Worm (Caenorhabditis elegans) whole organism, L4 larva: ENCODE measurements around the gene F47B8.1.
A peak's percentile ranks its signal among the peaks of the same experiment; 100 is the strongest.

Experiments
- F37D6.2 ChIP-seq: sonication (generic microtip); optimal IDR thresholded peaks from 2 replicates; lab custom pipeline; 2016; ENCODE audit warnings: mild to moderate bottlenecking, missing genetic modification characterization, missing compliant biosample characterization
- T20F7.1 ChIP-seq: fragments of 200-800 bp; sonication (Bioruptor generic); optimal IDR thresholded peaks from 2 replicates; lab custom pipeline; 2018; ENCODE audit warnings: mild to moderate bottlenecking, missing genetic modification characterization, missing compliant biosample characterization
- aly-2 ChIP-seq: sonication (generic microtip); optimal IDR thresholded peaks from 2 replicates; lab custom pipeline; 2018; ENCODE audit warnings: missing biosample characterization, missing genetic modification characterization
- ceh-82 ChIP-seq: sonication (generic microtip); optimal IDR thresholded peaks from 2 replicates; lab custom pipeline; 2017; ENCODE audit warnings: missing biosample characterization, missing genetic modification characterization
- egl-27 ChIP-seq: sonication (generic microtip); optimal IDR thresholded peaks from 3 replicates; lab custom pipeline; 2017; ENCODE audit warnings: missing biosample characterization, missing genetic modification reagents, missing genetic modification characterization
- lin-39 ChIP-seq: fragments of 150-350 bp; optimal IDR thresholded peaks from 2 replicates; lab custom pipeline; 2014; ENCODE audit warnings: missing biosample characterization, missing genetic modification reagents, missing genetic modification characterization
- nhr-25 ChIP-seq: sonication (generic microtip); optimal IDR thresholded peaks from 2 replicates; lab custom pipeline; 2017; ENCODE audit warnings: missing genetic modification characterization, mild to moderate bottlenecking, missing compliant biosample characterization, antibody characterized with exemption, moderate library complexity, borderline replicate concordance; ENCODE audit not compliant: insufficient read depth
- nhr-28 ChIP-seq: fragments of 150-350 bp; optimal IDR thresholded peaks from 2 replicates; lab custom pipeline; 2014; ENCODE audit warnings: missing biosample characterization, missing genetic modification characterization
- nhr-6 ChIP-seq: fragments of 150-350 bp; optimal IDR thresholded peaks from 2 replicates; lab custom pipeline; 2014; ENCODE audit warnings: missing biosample characterization, missing genetic modification characterization
- set-16 ChIP-seq: fragments of 200-800 bp; sonication (Bioruptor generic); IDR thresholded peaks from 2 replicates; pipeline ENCODE4 v1.3.6; 2022; ENCODE audit warnings: missing genetic modification reagents, missing genetic modification characterization, missing compliant biosample characterization
- snpc-4 ChIP-seq: fragments of 150-350 bp; optimal IDR thresholded peaks from 2 replicates; lab custom pipeline; 2014; ENCODE audit warnings: missing biosample characterization, missing genetic modification characterization
- unc-39 ChIP-seq: sonication (generic microtip); optimal IDR thresholded peaks from 2 replicates; lab custom pipeline; 2017; ENCODE audit warnings: missing biosample characterization, missing genetic modification characterization

- no peak for TF ChIP-seq unc-39 (tag; lab: Kevin White, UChicago)
- TF ChIP-seq lin-39 (tag; lab: Kevin White, UChicago), result no peak
- no peak for TF ChIP-seq aly-2 (tag; lab: Kevin White, UChicago)
- no peak for TF ChIP-seq T20F7.1 (GFP tag; lab: Kevin White, UChicago)
- peak; percentile 50 for TF ChIP-seq nhr-28
- no peak for TF ChIP-seq F37D6.2 (tag; lab: Kevin White, UChicago)
- TF ChIP-seq ceh-82, result no peak
- TF ChIP-seq nhr-25 (tag; lab: Kevin White, UChicago), result no peak
- TF ChIP-seq nhr-6, result peak; percentile 42
- TF ChIP-seq egl-27 (tag; lab: Kevin White, UChicago), result no peak
- TF ChIP-seq set-16, result no peak
- TF ChIP-seq snpc-4, result no peak
Observed at ce11 chrV:14322743-14323142, 8.6 kb upstream of the F47B8.1 start, which contains the start of gene F47B8.3.
